Worm (Caenorhabditis elegans): ENCODE data around the gene ssu-1.

ssu-1 gene

ce11 chrV:20125137-20125536 is 7.9 kb downstream of the ssu-1 start:
- TF ChIP-seq ceh-28 (tag; optimal IDR thresholded peaks at IDR 0.05) (no peak), vab-7 (GFP tag; IDR thresholded peaks at IDR 0.05) (peak; percentile 28; the same call in 1 of the 2 replicates), aha-1 (tag) (peak; percentile 47), set-16 (GFP tag; IDR thresholded peaks at IDR 0.05) (peak; percentile 83), egl-43 (GFP tag; IDR thresholded peaks at IDR 0.05) (0 out of 2 replicates have a peak, but pooled peaks have one; percentile 40), zfp-3 (GFP tag; conservative IDR thresholded peaks at IDR 0.05) (no peak), F44E2.7 (GFP tag; IDR thresholded peaks at IDR 0.05) (peak; percentile 71; the same call in 1 of the 2 replicates)

- TF ChIP-seq ztf-11 (tag; optimal IDR thresholded peaks at IDR 0.05) (no peak), aha-1 (tag) (peak; percentile 13), F44E2.7 (GFP tag; IDR thresholded peaks at IDR 0.05) (0 out of 2 replicates have a peak, but pooled peaks have one; percentile 64), php-3 (GFP tag; IDR thresholded peaks at IDR 0.05) (0 out of 2 replicates have a peak, but pooled peaks have one; percentile 27), attf-4 (tag; optimal IDR thresholded peaks at IDR 0.05) (no peak), set-16 (GFP tag; IDR thresholded peaks at IDR 0.05) (peak; percentile 65), mdl-1 (tag; optimal IDR thresholded peaks at IDR 0.05) (no peak), dmd-9 (GFP tag; IDR thresholded peaks at IDR 0.05) (no peak)
These were observed 8.7 kb downstream of the ssu-1 start for ce11 chrV:20124393-20124792.

ce11 chrV:20123616-20124015 is 9.4 kb downstream of the ssu-1 start:
- 0 out of 2 replicates have a peak, but pooled peaks have one; percentile 55 for TF ChIP-seq F44E2.7 (GFP tag; IDR thresholded peaks at IDR 0.05)
- 0 out of 4 replicates have a peak, but pooled peaks of 1 of the 2 experiments have one; percentile 30 for TF ChIP-seq madf-5 (GFP tag; IDR thresholded peaks at IDR 0.05)
- TF ChIP-seq vab-7 (GFP tag; IDR thresholded peaks at IDR 0.05) = 0 out of 2 replicates have a peak, but pooled peaks have one; percentile 10
- TF ChIP-seq spr-1 (tag; optimal IDR thresholded peaks at IDR 0.05) = no peak
- peak; percentile 39; the same call in 1 of the 2 replicates for TF ChIP-seq set-16 (GFP tag; IDR thresholded peaks at IDR 0.05)

ce11 chrV:20123010-20123409 is 10.1 kb downstream of the ssu-1 start:
- TF ChIP-seq nhr-42 (GFP tag; IDR thresholded peaks at IDR 0.05) (0 out of 2 replicates have a peak, but pooled peaks have one; percentile 31), set-16 (GFP tag; IDR thresholded peaks at IDR 0.05) (peak; percentile 69), aha-1 (tag) (no peak)

ce11 chrV:20120623-20121165 is 12.4 kb downstream of the ssu-1 start, which contains the start of gene ncx-1:
ncx-1 (minus strand) TSS chrV:20120673.
- TF ChIP-seq pha-4 (GFP tag; IDR thresholded peaks at IDR 0.05) = 0 out of 2 replicates have a peak, but pooled peaks have one; percentile 19
- TF ChIP-seq pha-4 (tag; optimal IDR thresholded peaks at IDR 0.05) = no peak
- peak; percentile 70 for TF ChIP-seq set-16 (GFP tag; IDR thresholded peaks at IDR 0.05)
- TF ChIP-seq skn-1 (tag; optimal IDR thresholded peaks at IDR 0.05) = no peak

ce11 chrV:20119770-20120169 is 13.3 kb downstream of the ssu-1 start:
- TF ChIP-seq nhr-237 (tag; optimal IDR thresholded peaks at IDR 0.05) (no peak), ces-1 (GFP tag; optimal IDR thresholded peaks at IDR 0.05) (no peak), nhr-77 (tag; optimal IDR thresholded peaks at IDR 0.05) (no peak), lin-13 (GFP tag; optimal IDR thresholded peaks at IDR 0.05) (no peak), lin-38 (GFP tag; IDR thresholded peaks at IDR 0.05) (no peak), lin-39 (tag; optimal IDR thresholded peaks at IDR 0.05) (no peak), tra-1 (GFP tag; IDR thresholded peaks at IDR 0.05) (no peak), aha-1 (tag) (no peak), zfp-2 (tag; optimal IDR thresholded peaks at IDR 0.05) (no peak), F37D6.2 (tag; optimal IDR thresholded peaks at IDR 0.05) (no peak)

- TF ChIP-seq duxl-1 (tag; optimal IDR thresholded peaks at IDR 0.05; ENCODE audit: poor library complexity) (no peak), F44E2.7 (GFP tag; IDR thresholded peaks at IDR 0.05) (peak; percentile 90; the same call in 1 of the 2 replicates), set-16 (GFP tag; IDR thresholded peaks at IDR 0.05) (no peak), ceh-28 (tag; optimal IDR thresholded peaks at IDR 0.05) (peak; percentile 100), ztf-7 (tag; optimal IDR thresholded peaks at IDR 0.05) (no peak), dve-1 (tag; optimal IDR thresholded peaks at IDR 0.05; ENCODE audit: insufficient read depth) (no peak)
These were observed 27.8 kb downstream of the ssu-1 start for ce11 chrV:20105210-20105793.

Data from whole organism, L4 larva.